Worm (Caenorhabditis elegans): ENCODE results near the gene abt-4.
A peak's percentile ranks its signal among the peaks of the same experiment; 100 is the strongest.

Gene abt-4

ce11 chrV:330625-331024 is at the start of gene abt-4:
Gene abt-4 (minus strand): TSS chrV:330725.
- TF ChIP-seq unc-3 (GFP tag; conservative IDR thresholded peaks at IDR 0.05) = no peak
- no peak for TF ChIP-seq unc-3 (tag; optimal IDR thresholded peaks at IDR 0.05)
- no peak for TF ChIP-seq K02D7.2 (tag; optimal IDR thresholded peaks at IDR 0.05)
- no peak for TF ChIP-seq nfya-1 (tag; optimal IDR thresholded peaks at IDR 0.05)
- no peak for TF ChIP-seq pax-1 (tag; optimal IDR thresholded peaks at IDR 0.05)
- no peak for TF ChIP-seq elt-4 (tag; optimal IDR thresholded peaks at IDR 0.05)
- no peak for TF ChIP-seq ceh-48 (tag; optimal IDR thresholded peaks at IDR 0.05)
- no peak for TF ChIP-seq unc-42 (tag; optimal IDR thresholded peaks at IDR 0.05)
- TF ChIP-seq lim-6 (tag; optimal IDR thresholded peaks at IDR 0.05) = no peak
- TF ChIP-seq K09A11.1 (tag; optimal IDR thresholded peaks at IDR 0.05; ENCODE audit: insufficient read depth) = no peak
- TF ChIP-seq ceh-18 (tag; optimal IDR thresholded peaks at IDR 0.05) = no peak

- TF ChIP-seq elt-2 (tag; optimal IDR thresholded peaks at IDR 0.05) (no peak), ceh-18 (tag; optimal IDR thresholded peaks at IDR 0.05) (no peak), ceh-24 (tag; optimal IDR thresholded peaks at IDR 0.05) (no peak), K02D7.2 (tag; optimal IDR thresholded peaks at IDR 0.05) (no peak), pha-4 (tag; optimal IDR thresholded peaks at IDR 0.05) (no peak)
These were observed 49.7 kb upstream of the abt-4 start, which contains the start of gene mltn-8 for ce11 chrV:380186-380585. Gene mltn-8 (minus strand): TSS chrV:380286.

ce11 chrV:378231-378630 is 47.7 kb upstream of the abt-4 start:
- TF ChIP-seq hlh-8 (tag; optimal IDR thresholded peaks at IDR 0.05) (no peak), C38D4.7 (GFP tag; optimal IDR thresholded peaks at IDR 0.05) (no peak), ceh-6 (GFP tag; optimal IDR thresholded peaks at IDR 0.05) (no peak), C08G9.2 (tag; optimal IDR thresholded peaks at IDR 0.05) (no peak), nhr-11 (tag; optimal IDR thresholded peaks at IDR 0.05) (no peak), sdc-2 (tag; optimal IDR thresholded peaks at IDR 0.05) (no peak), fax-1 (tag; optimal IDR thresholded peaks at IDR 0.05) (no peak), K09A11.1 (tag; optimal IDR thresholded peaks at IDR 0.05; ENCODE audit: insufficient read depth) (no peak), odd-2 (tag; optimal IDR thresholded peaks at IDR 0.05) (no peak), rnt-1 (tag; optimal IDR thresholded peaks at IDR 0.05) (no peak), ref-2 (tag; optimal IDR thresholded peaks at IDR 0.05) (no peak), elt-4 (tag; optimal IDR thresholded peaks at IDR 0.05) (no peak)

- TF ChIP-seq elt-2 (tag; optimal IDR thresholded peaks at IDR 0.05) = peak; percentile 33
- TF ChIP-seq sox-4 (tag; optimal IDR thresholded peaks at IDR 0.05) = no peak
- no peak for TF ChIP-seq ceh-6 (GFP tag; optimal IDR thresholded peaks at IDR 0.05)
These were observed 46.3 kb upstream of the abt-4 start for ce11 chrV:376790-377189.

ce11 chrV:373192-373591 is 42.7 kb upstream of the abt-4 start:
- TF ChIP-seq unc-86 (tag; optimal IDR thresholded peaks at IDR 0.05) (no peak), ttx-3 (tag; optimal IDR thresholded peaks at IDR 0.05) (no peak), ref-2 (tag; optimal IDR thresholded peaks at IDR 0.05) (no peak), fkh-6 (tag; optimal IDR thresholded peaks at IDR 0.05) (no peak), ceh-48 (tag; optimal IDR thresholded peaks at IDR 0.05) (no peak), pros-1 (tag; optimal IDR thresholded peaks at IDR 0.05) (no peak), gmeb-2 (tag; optimal IDR thresholded peaks at IDR 0.05) (no peak), eyg-1 (tag; optimal IDR thresholded peaks at IDR 0.05) (no peak), ceh-22 (tag; optimal IDR thresholded peaks at IDR 0.05) (no peak), nhr-232 (tag; optimal IDR thresholded peaks at IDR 0.05) (no peak), ceh-2 (tag; optimal IDR thresholded peaks at IDR 0.05) (no peak), pqm-1 (tag; optimal IDR thresholded peaks at IDR 0.05) (no peak), lim-6 (tag; optimal IDR thresholded peaks at IDR 0.05) (no peak), sdc-2 (tag; optimal IDR thresholded peaks at IDR 0.05) (no peak), syd-9 (tag; optimal IDR thresholded peaks at IDR 0.05) (no peak), ceh-9 (tag; optimal IDR thresholded peaks at IDR 0.05) (no peak), hlh-6 (tag; optimal IDR thresholded peaks at IDR 0.05) (no peak)
